Worm (Caenorhabditis elegans) whole organism, late embryonic: Measurements from ENCODE around the gene gro-1.

Experiments
- K02D7.2 ChIP-seq: sonication (generic microtip); optimal IDR thresholded peaks from 2 replicates; lab custom pipeline; 2017; ENCODE audit warnings: mild to moderate bottlenecking, missing genetic modification characterization, missing compliant biosample characterization
- ceh-14 ChIP-seq: sonication (generic microtip); optimal IDR thresholded peaks from 2 replicates; lab custom pipeline; 2016; ENCODE audit warnings: missing genotype, missing genetic modification characterization, missing compliant biosample characterization
- ets-4 ChIP-seq: sonication (generic microtip); optimal IDR thresholded peaks from 2 replicates; lab custom pipeline; 2016; ENCODE audit warnings: missing genetic modification characterization, missing compliant biosample characterization
- nhr-11 ChIP-seq: fragments of 150-350 bp; optimal IDR thresholded peaks from 2 replicates; lab custom pipeline; 2014; ENCODE audit warnings: missing biosample characterization, missing genetic modification characterization
- pax-1 ChIP-seq: fragments of 150-350 bp; optimal IDR thresholded peaks from 2 replicates; lab custom pipeline; 2014; ENCODE audit warnings: missing biosample characterization, missing genetic modification characterization
- pha-4 ChIP-seq: fragments of 150-350 bp; optimal IDR thresholded peaks from 2 replicates; lab custom pipeline; 2018; ENCODE audit warnings: missing biosample characterization, missing genetic modification reagents, missing genetic modification characterization

- TF ChIP-seq ets-4 (tag; lab: Kevin White, UChicago) (no peak), K02D7.2 (no peak), pha-4 (tag; lab: Kevin White, UChicago) (no peak), pax-1 (no peak), nhr-11 (tag; lab: Kevin White, UChicago) (no peak), ceh-14 (tag; lab: Kevin White, UChicago) (no peak)
Observed at ce11 chrIII:5263299-5263993, 1.5 kb upstream of the gro-1 start, which contains the start of the genes C34E10.9 and hap-1.
